Worm (Caenorhabditis elegans): ENCODE results near the gene pigg-1.

DNA sequence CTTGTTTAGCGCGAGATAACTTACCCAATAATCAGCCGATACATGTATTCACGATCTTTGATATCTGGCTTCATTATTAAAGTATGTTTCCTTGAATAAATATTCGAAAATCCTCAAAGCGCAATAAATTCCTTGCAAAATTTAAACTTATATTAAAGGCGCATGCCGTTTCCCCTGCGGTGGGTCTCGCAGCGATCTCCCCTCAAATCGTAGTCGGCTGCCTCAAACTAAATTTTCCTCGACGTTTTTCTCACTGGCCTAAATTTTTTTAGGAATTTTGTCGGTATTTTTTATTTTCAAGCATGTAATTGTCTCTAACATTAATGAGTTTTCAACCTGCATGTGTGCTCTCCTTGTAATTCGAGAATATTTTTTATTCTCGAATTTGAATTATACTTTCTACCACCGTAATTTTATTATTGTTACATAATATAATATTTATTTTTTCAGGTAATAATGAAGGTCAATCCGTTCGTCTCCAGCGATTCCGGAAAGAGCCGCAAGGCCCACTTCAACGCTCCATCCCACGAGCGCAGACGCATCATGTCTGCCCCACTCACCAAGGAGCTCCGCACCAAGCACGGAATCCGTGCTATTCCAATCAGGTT, 2.4 kb upstream of the pigg-1 start, which contains the start of the genes cpf-1 and rpl-26:
- TF ChIP-seq lin-39 (tag; optimal IDR thresholded peaks at IDR 0.05), result no peak
- no peak for TF ChIP-seq nhr-10 (tag; optimal IDR thresholded peaks at IDR 0.05)
- no peak for TF ChIP-seq skn-1 (tag; optimal IDR thresholded peaks at IDR 0.05)
- TF ChIP-seq ama-1 (optimal IDR thresholded peaks at IDR 0.05), result no peak
- no peak for TF ChIP-seq nhr-76 (tag; optimal IDR thresholded peaks at IDR 0.05)
- no peak for TF ChIP-seq ceh-32 (tag; optimal IDR thresholded peaks at IDR 0.05; ENCODE audit: poor library complexity)
- TF ChIP-seq ztf-11 (tag; optimal IDR thresholded peaks at IDR 0.05), result no peak
- TF ChIP-seq attf-4 (tag; optimal IDR thresholded peaks at IDR 0.05), result no peak

Data from whole organism, L4 larva.